Worm (Caenorhabditis elegans): ENCODE results near the gene smoc-1.

DNA sequence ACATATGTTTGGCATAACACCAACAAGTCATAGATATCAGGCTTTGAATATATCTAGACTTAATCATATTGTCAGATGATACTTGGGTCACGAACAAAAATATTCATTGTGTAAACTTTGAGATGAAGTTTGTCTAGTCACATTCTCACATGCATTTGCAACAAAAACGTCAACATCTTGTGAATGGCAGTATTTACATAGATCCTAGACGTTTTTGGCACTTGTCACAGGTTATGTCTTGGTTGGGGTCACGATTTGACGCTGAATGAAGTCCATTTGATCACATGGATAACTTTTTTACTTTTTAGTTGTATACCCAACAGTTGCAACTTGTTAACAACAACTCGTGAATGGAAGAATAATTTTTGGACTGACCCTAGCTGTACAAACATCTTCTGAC lies 40.9 kb downstream of the smoc-1 start:
- TF ChIP-seq dao-5 (tag; optimal IDR thresholded peaks at IDR 0.05): no peak
- no peak for TF ChIP-seq him-1 (tag; optimal IDR thresholded peaks at IDR 0.05)
- TF ChIP-seq W03F9.2 (tag; optimal IDR thresholded peaks at IDR 0.05): no peak

All from whole organism, L4/young adult.